Worm (Caenorhabditis elegans): ENCODE measurements around the gene eef-1A.1.

eef-1A.1 gene

ce11 chrIII:6992496-6992895 lies 21.0 kb upstream of the eef-1A.1 start:
- TF ChIP-seq nhr-2 (tag; optimal IDR thresholded peaks at IDR 0.05) (no peak), nhr-12 (tag; optimal IDR thresholded peaks at IDR 0.05) (no peak), lin-13 (tag; optimal IDR thresholded peaks at IDR 0.05) (no peak), hlh-1 (tag; optimal IDR thresholded peaks at IDR 0.05) (no peak), sptf-1 (tag; optimal IDR thresholded peaks at IDR 0.05) (no peak), ceh-83 (GFP tag; optimal IDR thresholded peaks at IDR 0.05) (no peak), lsy-2 (tag; optimal IDR thresholded peaks at IDR 0.05) (no peak), elt-3 (tag; optimal IDR thresholded peaks at IDR 0.05) (no peak), mep-1 (tag; optimal IDR thresholded peaks at IDR 0.05) (no peak), M03D4.4 (tag; optimal IDR thresholded peaks at IDR 0.05) (no peak), ztf-11 (tag; optimal IDR thresholded peaks at IDR 0.05) (no peak), ceh-43 (GFP tag; optimal IDR thresholded peaks at IDR 0.05) (no peak), tbx-8 (GFP tag; optimal IDR thresholded peaks at IDR 0.05) (no peak), ham-2 (GFP tag; optimal IDR thresholded peaks at IDR 0.05) (no peak), lin-32 (GFP tag; optimal IDR thresholded peaks at IDR 0.05) (no peak)

- no peak for TF ChIP-seq snpc-4 (tag; optimal IDR thresholded peaks at IDR 0.05)
- no peak for TF ChIP-seq ham-2 (GFP tag; optimal IDR thresholded peaks at IDR 0.05)
- no peak for TF ChIP-seq ztf-11 (tag; optimal IDR thresholded peaks at IDR 0.05)
- no peak for TF ChIP-seq lin-32 (GFP tag; optimal IDR thresholded peaks at IDR 0.05)
- TF ChIP-seq mab-5 (tag; optimal IDR thresholded peaks at IDR 0.05), result no peak
- TF ChIP-seq cnd-1 (tag; optimal IDR thresholded peaks at IDR 0.05), result no peak
- TF ChIP-seq ceh-39 (tag; optimal IDR thresholded peaks at IDR 0.05), result no peak
- no peak for TF ChIP-seq unc-62 (GFP tag; optimal IDR thresholded peaks at IDR 0.05)
- TF ChIP-seq ceh-43 (GFP tag; optimal IDR thresholded peaks at IDR 0.05), result no peak
- no peak for TF ChIP-seq mls-2 (tag; optimal IDR thresholded peaks at IDR 0.05)
- TF ChIP-seq flh-1 (GFP tag; optimal IDR thresholded peaks at IDR 0.05), result no peak
- TF ChIP-seq lin-13 (tag; optimal IDR thresholded peaks at IDR 0.05), result no peak
- no peak for TF ChIP-seq nhr-28 (tag; optimal IDR thresholded peaks at IDR 0.05)
- no peak for TF ChIP-seq elt-1 (tag; optimal IDR thresholded peaks at IDR 0.05; ENCODE audit: borderline replicate concordance, insufficient read depth)
- TF ChIP-seq unc-39 (tag; optimal IDR thresholded peaks at IDR 0.05), result no peak
- TF ChIP-seq ceh-83 (GFP tag; optimal IDR thresholded peaks at IDR 0.05), result no peak
- TF ChIP-seq pha-4 (tag; optimal IDR thresholded peaks at IDR 0.05), result no peak
- TF ChIP-seq sptf-1 (tag; optimal IDR thresholded peaks at IDR 0.05), result no peak
Observed at ce11 chrIII:6991465-6991864, 20.0 kb upstream of the eef-1A.1 start.

ce11 chrIII:6989900-6990299 lies 18.4 kb upstream of the eef-1A.1 start, which contains the start of gene prk-1:
Gene prk-1, plus strand, starts transcription at chrIII:6990168.
- no peak for TF ChIP-seq pha-4 (tag; optimal IDR thresholded peaks at IDR 0.05)
- TF ChIP-seq M03D4.4 (tag; optimal IDR thresholded peaks at IDR 0.05), result no peak
- TF ChIP-seq cnd-1 (tag; optimal IDR thresholded peaks at IDR 0.05), result no peak

- TF ChIP-seq lin-32 (GFP tag; optimal IDR thresholded peaks at IDR 0.05) (no peak), nhr-76 (tag; optimal IDR thresholded peaks at IDR 0.05) (no peak), pha-4 (tag; optimal IDR thresholded peaks at IDR 0.05) (no peak), nhr-28 (tag; optimal IDR thresholded peaks at IDR 0.05) (no peak), tbx-8 (GFP tag; optimal IDR thresholded peaks at IDR 0.05) (no peak), nhr-12 (tag; optimal IDR thresholded peaks at IDR 0.05) (no peak), unc-62 (GFP tag; optimal IDR thresholded peaks at IDR 0.05) (no peak), M03D4.4 (tag; optimal IDR thresholded peaks at IDR 0.05) (no peak), bed-3 (GFP tag; optimal IDR thresholded peaks at IDR 0.05) (no peak), ces-1 (GFP tag; optimal IDR thresholded peaks at IDR 0.05) (no peak), elt-3 (tag; optimal IDR thresholded peaks at IDR 0.05) (no peak), mab-5 (tag; optimal IDR thresholded peaks at IDR 0.05) (no peak), zip-8 (tag; optimal IDR thresholded peaks at IDR 0.05) (no peak)
Observed at ce11 chrIII:6989201-6989600, 17.7 kb upstream of the eef-1A.1 start.

ce11 chrIII:6988060-6988459 lies 16.5 kb upstream of the eef-1A.1 start:
- TF ChIP-seq cnd-1 (tag; optimal IDR thresholded peaks at IDR 0.05) (no peak), unc-62 (GFP tag; optimal IDR thresholded peaks at IDR 0.05) (peak; percentile 50), flh-1 (GFP tag; optimal IDR thresholded peaks at IDR 0.05) (no peak), sptf-1 (tag; optimal IDR thresholded peaks at IDR 0.05) (no peak), ceh-39 (tag; optimal IDR thresholded peaks at IDR 0.05) (no peak), hlh-1 (tag; optimal IDR thresholded peaks at IDR 0.05) (peak; percentile 52)
